Fruit fly (Drosophila melanogaster) whole organism, embryonic: ENCODE data around the gene r2d2.
A peak's percentile ranks its signal among the peaks of the same experiment; 100 is the strongest.

Experiments
- Ada2b ChIP-seq: fragments of 200-800 bp; sonication (Bioruptor generic); IDR thresholded peaks from 2 replicates; pipeline ENCODE4 v1.3.6; 2022; ENCODE audit warnings: missing biosample characterization, missing genetic modification characterization
- Antp ChIP-seq: fragments of 200-800 bp; sonication (Bioruptor generic); optimal IDR thresholded peaks from 3 replicates; lab custom pipeline; 2016; ENCODE audit warnings: missing biosample characterization, missing genetic modification characterization
- CG10979 ChIP-seq: fragments of 200-800 bp; sonication (Bioruptor generic); optimal IDR thresholded peaks from 2 replicates; lab custom pipeline; 2018; ENCODE audit warnings: missing biosample characterization, mild to moderate bottlenecking, missing genetic modification characterization, moderate library complexity
- CG12219 ChIP-seq: fragments of 200-800 bp; sonication (Bioruptor generic); optimal IDR thresholded peaks from 3 replicates; lab custom pipeline; 2018; ENCODE audit warnings: missing biosample characterization, mild to moderate bottlenecking, missing genetic modification characterization
- CG14014 ChIP-seq: fragments of 200-800 bp; sonication (Bioruptor generic); IDR thresholded peaks from 2 replicates; pipeline ENCODE4 v1.3.6; 2022; ENCODE audit warnings: missing biosample characterization, missing genetic modification characterization
- CG15514 ChIP-seq: fragments of 200-800 bp; sonication (Bioruptor generic); optimal IDR thresholded peaks from 3 replicates; lab custom pipeline; 2017; ENCODE audit warnings: missing biosample characterization, missing genetic modification characterization, mild to moderate bottlenecking, moderate library complexity, missing genetic modification reagents
- CG1603 ChIP-seq: fragments of 200-800 bp; sonication (Bioruptor generic); optimal IDR thresholded peaks from 2 replicates; lab custom pipeline; 2019; ENCODE audit warnings: missing biosample characterization, mild to moderate bottlenecking, missing genetic modification characterization, moderate library complexity
- CG17612 ChIP-seq: fragments of 200-800 bp; sonication (Bioruptor generic); IDR thresholded peaks from 2 replicates; pipeline ENCODE4 v1.3.6; 2022; ENCODE audit warnings: missing biosample characterization, missing genetic modification characterization
- CG1832 ChIP-seq: fragments of 200-800 bp; sonication (Bioruptor generic); optimal IDR thresholded peaks from 2 replicates; lab custom pipeline; 2017; ENCODE audit warnings: missing biosample characterization, mild to moderate bottlenecking, missing genetic modification characterization, inconsistent platforms
- CG18476 ChIP-seq: fragments of 200-800 bp; sonication (Bioruptor generic); optimal IDR thresholded peaks from 2 replicates; lab custom pipeline; 2016; ENCODE audit warnings: missing biosample characterization, mild to moderate bottlenecking, missing genetic modification characterization
- CG30431 ChIP-seq: fragments of 200-800 bp; sonication (Bioruptor generic); optimal IDR thresholded peaks from 2 replicates; lab custom pipeline; 2017; ENCODE audit warnings: missing biosample characterization, missing genetic modification characterization
- CG31441 ChIP-seq: fragments of 200-800 bp; sonication (Bioruptor generic); IDR thresholded peaks from 2 replicates; pipeline ENCODE4 v1.3.6; 2022; ENCODE audit warnings: missing biosample characterization, missing genetic modification characterization
- CG3163 ChIP-seq: fragments of 200-800 bp; sonication (Bioruptor generic); optimal IDR thresholded peaks from 3 replicates; lab custom pipeline; 2016; ENCODE audit warnings: missing biosample characterization, missing genetic modification characterization
- CG32532 ChIP-seq: fragments of 200-800 bp; sonication (Bioruptor generic); IDR thresholded peaks from 2 replicates; pipeline ENCODE4 v1.3.6; 2022; ENCODE audit warnings: missing biosample characterization, missing genetic modification characterization
- CG3407 ChIP-seq: fragments of 200-800 bp; sonication (Bioruptor generic); optimal IDR thresholded peaks from 2 replicates; lab custom pipeline; 2018; ENCODE audit warnings: missing biosample characterization, mild to moderate bottlenecking, missing genetic modification characterization
- CG4360 ChIP-seq: fragments of 200-800 bp; sonication (Bioruptor generic); IDR thresholded peaks from 2 replicates; pipeline ENCODE4 v1.3.6; 2022; ENCODE audit warnings: missing biosample characterization, missing genetic modification characterization
- CG4707 ChIP-seq: fragments of 200-800 bp; sonication (Bioruptor generic); optimal IDR thresholded peaks from 2 replicates; lab custom pipeline; 2018; ENCODE audit warnings: missing biosample characterization, mild to moderate bottlenecking, missing genetic modification characterization, moderate library complexity
- CG6813 ChIP-seq: fragments of 200-800 bp; sonication (Bioruptor generic); optimal IDR thresholded peaks from 2 replicates; lab custom pipeline; 2017; ENCODE audit warnings: missing biosample characterization, missing genetic modification characterization, mild to moderate bottlenecking, moderate library complexity, missing genetic modification reagents
- CG6854 ChIP-seq: fragments of 200-800 bp; sonication (Bioruptor generic); optimal IDR thresholded peaks from 3 replicates; lab custom pipeline; 2017; ENCODE audit warnings: missing biosample characterization, mild to moderate bottlenecking, missing genetic modification characterization
- CG7745 ChIP-seq: fragments of 200-800 bp; sonication (Bioruptor generic); optimal IDR thresholded peaks from 2 replicates; lab custom pipeline; 2018; ENCODE audit warnings: missing biosample characterization, mild to moderate bottlenecking, missing genetic modification characterization, moderate library complexity
- CG8281 ChIP-seq: fragments of 200-800 bp; sonication (Bioruptor generic); optimal IDR thresholded peaks from 2 replicates; lab custom pipeline; 2018; ENCODE audit warnings: missing biosample characterization, mild to moderate bottlenecking, missing genetic modification characterization, moderate library complexity
- CG9437 ChIP-seq: fragments of 200-800 bp; sonication (Bioruptor generic); optimal IDR thresholded peaks from 2 replicates; lab custom pipeline; 2018; ENCODE audit warnings: missing biosample characterization, mild to moderate bottlenecking, missing genetic modification characterization
- D19B ChIP-seq: fragments of 200-800 bp; sonication (Bioruptor generic); optimal IDR thresholded peaks from 2 replicates; lab custom pipeline; 2017; ENCODE audit warnings: missing biosample characterization, mild to moderate bottlenecking, missing genetic modification characterization
- Deaf1 ChIP-seq: fragments of 200-800 bp; optimal IDR thresholded peaks from 3 replicates; lab custom pipeline; 2019; ENCODE audit warnings: missing biosample characterization, mild to moderate bottlenecking, missing genetic modification characterization, moderate library complexity
- Elba2 ChIP-seq: fragments of 200-800 bp; sonication (Bioruptor generic); optimal IDR thresholded peaks from 3 replicates; lab custom pipeline; 2016; ENCODE audit warnings: missing biosample characterization, missing genetic modification characterization
- Hand ChIP-seq: fragments of 200-800 bp; sonication (Bioruptor generic); optimal IDR thresholded peaks from 2 replicates; lab custom pipeline; 2017; ENCODE audit warnings: mild to moderate bottlenecking, missing biosample characterization, missing genetic modification reagents, missing genetic modification characterization
- HmgZ ChIP-seq: fragments of 200-800 bp; sonication (Bioruptor generic); optimal IDR thresholded peaks from 2 replicates; lab custom pipeline; 2018; ENCODE audit warnings: missing biosample characterization, mild to moderate bottlenecking, missing genetic modification characterization
- Hsf ChIP-seq: fragments of 200-800 bp; sonication (Bioruptor generic); optimal IDR thresholded peaks from 3 replicates; lab custom pipeline; 2016; ENCODE audit warnings: missing biosample characterization, missing genetic modification characterization
- Lim3 ChIP-seq: fragments of 200-800 bp; sonication (Bioruptor generic); IDR thresholded peaks from 2 replicates; pipeline ENCODE4 v1.3.6; 2022; ENCODE audit warnings: missing biosample characterization, missing genetic modification characterization
- NK7.1 ChIP-seq: fragments of 200-800 bp; sonication (Bioruptor generic); optimal IDR thresholded peaks from 3 replicates; lab custom pipeline; 2016; ENCODE audit warnings: missing biosample characterization, missing genetic modification characterization
- Nf-YA ChIP-seq: fragments of 200-800 bp; sonication (Bioruptor generic); IDR thresholded peaks from 2 replicates; pipeline ENCODE4 v1.3.6; 2022; ENCODE audit warnings: missing biosample characterization, missing genetic modification characterization
- NfI ChIP-seq: fragments of 200-800 bp; sonication (Bioruptor generic); optimal IDR thresholded peaks from 3 replicates; lab custom pipeline; 2018; ENCODE audit warnings: missing biosample characterization, mild to moderate bottlenecking, missing genetic modification characterization, moderate library complexity
- Rfx ChIP-seq: fragments of 200-800 bp; sonication (Bioruptor generic); IDR thresholded peaks from 2 replicates; pipeline ENCODE4 v1.3.6; 2022; ENCODE audit warnings: missing biosample characterization, missing genetic modification characterization
- Scr ChIP-seq: fragments of 200-800 bp; sonication (Bioruptor generic); IDR thresholded peaks from 2 replicates; pipeline ENCODE4 v1.3.6; 2022; ENCODE audit warnings: missing biosample characterization, missing genetic modification characterization; ENCODE audit not compliant: partially characterized antibody
- Usf ChIP-seq: fragments of 200-800 bp; sonication (Bioruptor generic); optimal IDR thresholded peaks from 2 replicates; lab custom pipeline; 2017; ENCODE audit warnings: missing genotype, missing biosample characterization, missing genetic modification characterization
- Vsx1 ChIP-seq: fragments of 200-800 bp; sonication (Bioruptor generic); optimal IDR thresholded peaks from 2 replicates; lab custom pipeline; 2017; ENCODE audit warnings: missing biosample characterization, mild to moderate bottlenecking, missing genetic modification characterization, missing genetic modification reagents
- Xbp1 ChIP-seq: fragments of 200-800 bp; sonication (Bioruptor generic); optimal IDR thresholded peaks from 3 replicates; lab custom pipeline; 2016; ENCODE audit warnings: missing biosample characterization, mild to moderate bottlenecking, missing genetic modification characterization
- dan ChIP-seq: fragments of 200-800 bp; sonication (Bioruptor generic); IDR thresholded peaks from 2 replicates; pipeline ENCODE4 v1.3.6; 2022; ENCODE audit warnings: missing biosample characterization, missing genetic modification characterization
- disco-r ChIP-seq: fragments of 200-800 bp; sonication (Bioruptor generic); optimal IDR thresholded peaks from 2 replicates; lab custom pipeline; 2016; ENCODE audit warnings: missing biosample characterization, missing genetic modification characterization
- dpn ChIP-seq, 2 experiments: fragments of 200-800 bp; sonication (Bioruptor generic); optimal IDR thresholded peaks; 3 replicates each; lab custom pipeline; 2016; ENCODE audit warnings: missing biosample characterization in 2 of 2, missing genetic modification characterization in 2 of 2
- fd64A ChIP-seq: fragments of 200-800 bp; sonication (Bioruptor generic); optimal IDR thresholded peaks from 3 replicates; lab custom pipeline; 2018; ENCODE audit warnings: missing biosample characterization, mild to moderate bottlenecking, missing genetic modification characterization
- fd96Cb ChIP-seq: fragments of 200-800 bp; sonication (Bioruptor generic); optimal IDR thresholded peaks from 2 replicates; lab custom pipeline; 2018; ENCODE audit warnings: missing biosample characterization, mild to moderate bottlenecking, missing genetic modification characterization, moderate library complexity
- ftz-f1 ChIP-seq: fragments of 200-800 bp; sonication (Bioruptor generic); optimal IDR thresholded peaks from 2 replicates; lab custom pipeline; 2016; ENCODE audit warnings: missing biosample characterization, missing genetic modification characterization
- jigr1 ChIP-seq: fragments of 200-800 bp; sonication (Bioruptor generic); IDR thresholded peaks from 3 replicates; pipeline ENCODE4 v1.3.6; 2022; ENCODE audit warnings: missing biosample characterization, missing genetic modification characterization
- mirr ChIP-seq: fragments of 200-800 bp; sonication (Bioruptor generic); optimal IDR thresholded peaks from 3 replicates; lab custom pipeline; 2018; ENCODE audit warnings: missing biosample characterization, mild to moderate bottlenecking, missing genetic modification characterization
- nerfin-2 ChIP-seq: fragments of 200-800 bp; sonication (Bioruptor generic); IDR thresholded peaks from 2 replicates; pipeline ENCODE4 v1.3.6; 2022; ENCODE audit warnings: missing biosample characterization, missing genetic modification characterization; ENCODE audit not compliant: partially characterized antibody
- pb ChIP-seq: fragments of 200-800 bp; sonication (Bioruptor generic); optimal IDR thresholded peaks from 3 replicates; lab custom pipeline; 2016; ENCODE audit warnings: missing biosample characterization, missing genetic modification characterization
- sim ChIP-seq: fragments of 200-800 bp; sonication (Bioruptor generic); IDR thresholded peaks from 2 replicates; pipeline ENCODE4 v1.3.6; 2022; ENCODE audit warnings: missing biosample characterization, missing genetic modification characterization
- trem ChIP-seq: fragments of 200-800 bp; optimal IDR thresholded peaks from 3 replicates; lab custom pipeline; 2019; ENCODE audit warnings: missing biosample characterization, mild to moderate bottlenecking, missing genetic modification characterization, moderate library complexity
- unpg ChIP-seq: fragments of 200-800 bp; sonication (Bioruptor generic); optimal IDR thresholded peaks from 3 replicates; lab custom pipeline; 2018; ENCODE audit warnings: missing biosample characterization, mild to moderate bottlenecking, missing genetic modification characterization, moderate library complexity
- z ChIP-seq: fragments of 200-800 bp; sonication (Bioruptor generic); IDR thresholded peaks from 3 replicates; pipeline ENCODE4 v1.3.6; 2022; ENCODE audit warnings: missing biosample characterization, missing genetic modification characterization

r2d2 gene

DNA sequence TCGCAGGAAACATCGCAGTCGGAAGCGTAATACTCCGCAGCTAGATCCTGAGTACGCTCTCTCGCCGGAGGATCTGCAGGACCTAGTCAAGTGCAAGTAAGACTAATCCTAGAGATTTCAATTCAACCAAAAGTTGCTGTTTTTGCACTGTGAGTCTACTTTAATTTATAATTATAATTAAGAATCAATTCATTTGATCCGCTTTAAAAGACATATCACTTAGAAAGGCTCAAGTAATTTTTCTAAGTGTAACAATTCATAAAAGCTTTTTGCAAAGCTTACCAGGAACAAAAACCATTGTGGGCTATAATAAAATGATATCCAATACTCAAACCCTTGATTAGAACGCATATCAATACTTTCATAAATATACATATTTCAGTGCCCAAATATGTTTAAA lies 43.1 kb upstream of the r2d2 start (continued):
- TF ChIP-seq unpg (GFP tag; lab: Kevin White, UChicago) (no peak), CG8281 (no peak), pb (GFP tag; lab: Kevin White, UChicago) (no peak), CG14014 (peak; percentile 37; the same call in 1 of the 2 replicates), CG12219 (no peak), jigr1 (GFP tag; lab: Robert Waterston, UW) (no peak), NfI (GFP tag; lab: Kevin White, UChicago) (no peak), Usf (no peak), CG3407 (GFP tag; lab: Kevin White, UChicago) (no peak), Rfx (GFP tag; lab: Robert Waterston, UW) (0 out of 2 replicates have a peak, but pooled peaks have one; percentile 14), Vsx1 (GFP tag; lab: Kevin White, UChicago) (no peak), CG4360 (GFP tag; lab: Robert Waterston, UW) (no peak), disco-r (GFP tag; lab: Kevin White, UChicago) (no peak), Deaf1 (no peak), Xbp1 (GFP tag; lab: Kevin White, UChicago) (peak; percentile 8), CG30431 (GFP tag; lab: Kevin White, UChicago) (no peak), ftz-f1 (GFP tag; lab: Kevin White, UChicago) (no peak), z (GFP tag; lab: Robert Waterston, UW) (no peak), Antp (GFP tag; lab: Kevin White, UChicago) (no peak), trem (tag; lab: Kevin White, UChicago) (no peak), fd64A (GFP tag; lab: Kevin White, UChicago) (no peak), CG7745 (tag; lab: Kevin White, UChicago) (no peak), Scr (GFP tag; lab: Robert Waterston, UW) (no peak), Nf-YA (no peak), fd96Cb (tag; lab: Kevin White, UChicago) (no peak), CG9437 (no peak), Elba2 (no peak), dpn (GFP tag; optimal IDR thresholded peaks at IDR 0.05; lab: Kevin White, UChicago) (no peak), Lim3 (GFP tag; lab: Robert Waterston, UW) (no peak), CG18476 (GFP tag; lab: Kevin White, UChicago) (no peak), CG1832 (no peak), dan (no peak), CG10979 (no peak), Hsf (GFP tag; lab: Kevin White, UChicago) (no peak), CG6854 (GFP tag; lab: Kevin White, UChicago) (no peak), CG4707 (GFP tag; lab: Kevin White, UChicago) (no peak), sim (GFP tag; lab: Robert Waterston, UW) (no peak), CG32532 (GFP tag; lab: Robert Waterston, UW) (peak; percentile 56; the same call in 1 of the 2 replicates), CG15514 (GFP tag; lab: Kevin White, UChicago) (no peak), Ada2b (peak; percentile 40; the same call in 1 of the 2 replicates), Hand (GFP tag; lab: Kevin White, UChicago) (no peak), D19B (GFP tag; lab: Kevin White, UChicago) (no peak), CG1603 (tag; lab: Kevin White, UChicago) (no peak), mirr (GFP tag; lab: Kevin White, UChicago) (no peak), CG31441 (GFP tag; lab: Robert Waterston, UW) (no peak), CG17612 (GFP tag; lab: Robert Waterston, UW) (no peak), CG3163 (GFP tag; lab: Kevin White, UChicago) (no peak), NK7.1 (no peak), CG6813 (GFP tag; lab: Kevin White, UChicago) (no peak), HmgZ (tag; lab: Kevin White, UChicago) (no peak), nerfin-2 (GFP tag; lab: Robert Waterston, UW) (no peak)
